Worm (Caenorhabditis elegans) whole organism, dauer: ENCODE measurements around the gene B0524.3.

Experiments used
- unc-62 ChIP-seq: sonication (generic microtip); optimal IDR thresholded peaks from 2 replicates; lab custom pipeline; 2017; ENCODE audit warnings: missing biosample characterization, missing genetic modification reagents, missing genetic modification characterization

The B0524.3 gene

ce11 chrIII:1934141-1934540 lies 46.7 kb downstream of the B0524.3 start:
- no peak for TF ChIP-seq unc-62 (GFP tag; lab: Kevin White, UChicago)

- no peak for TF ChIP-seq unc-62 (GFP tag; lab: Kevin White, UChicago)
Measured at ce11 chrIII:1937879-1938438, 50.5 kb downstream of the B0524.3 start.

ce11 chrIII:1938712-1939624 lies 51.5 kb downstream of the B0524.3 start:
- no peak for TF ChIP-seq unc-62 (GFP tag; lab: Kevin White, UChicago)
